Fruit fly (Drosophila melanogaster) whole organism, embryonic: ENCODE results near the gene Herc4.

Experiments
- Atf-2 ChIP-seq: fragments of 200-800 bp; sonication (Bioruptor generic); optimal IDR thresholded peaks from 2 replicates; lab custom pipeline; 2016; ENCODE audit warnings: missing biosample characterization, missing genetic modification characterization
- CG10267 ChIP-seq: fragments of 200-800 bp; sonication (Bioruptor generic); optimal IDR thresholded peaks from 2 replicates; lab custom pipeline; 2018; ENCODE audit warnings: missing biosample characterization, mild to moderate bottlenecking, missing genetic modification characterization, moderate library complexity
- CG11085 ChIP-seq: fragments of 200-800 bp; sonication (Bioruptor generic); IDR thresholded peaks from 2 replicates; pipeline ENCODE4 v1.3.6; 2022; ENCODE audit warnings: missing biosample characterization, missing genetic modification characterization
- CG11560 ChIP-seq: fragments of 200-800 bp; sonication (Bioruptor generic); IDR thresholded peaks from 3 replicates; pipeline ENCODE4 v1.3.6; 2022; ENCODE audit warnings: missing biosample characterization, missing genetic modification characterization
- CG12942 ChIP-seq: fragments of 200-800 bp; sonication (Bioruptor generic); optimal IDR thresholded peaks from 3 replicates; lab custom pipeline; 2016; ENCODE audit warnings: missing biosample characterization, missing genetic modification characterization
- CG13424 ChIP-seq: fragments of 200-800 bp; sonication (Bioruptor generic); optimal IDR thresholded peaks from 2 replicates; lab custom pipeline; 2019; ENCODE audit warnings: missing biosample characterization, mild to moderate bottlenecking, missing genetic modification characterization, moderate library complexity
- CG15269 ChIP-seq: fragments of 200-800 bp; sonication (Bioruptor generic); optimal IDR thresholded peaks from 2 replicates; lab custom pipeline; 2018; ENCODE audit warnings: missing biosample characterization, mild to moderate bottlenecking, missing genetic modification characterization, moderate library complexity
- CG16813 ChIP-seq: fragments of 200-800 bp; sonication (Bioruptor generic); IDR thresholded peaks from 3 replicates; pipeline ENCODE4 v1.3.6; 2022; ENCODE audit warnings: missing biosample characterization, missing genetic modification characterization; ENCODE audit not compliant: partially characterized antibody
- CG17361 ChIP-seq: fragments of 200-800 bp; sonication (Bioruptor generic); IDR thresholded peaks from 3 replicates; pipeline ENCODE4 v1.3.6; 2022; ENCODE audit warnings: missing biosample characterization, missing genetic modification characterization
- CG31224 ChIP-seq: fragments of 200-800 bp; sonication (Bioruptor generic); IDR thresholded peaks from 2 replicates; pipeline ENCODE4 v1.3.6; 2022; ENCODE audit warnings: missing biosample characterization, missing genetic modification characterization
- CG3163 ChIP-seq: fragments of 200-800 bp; sonication (Bioruptor generic); optimal IDR thresholded peaks from 3 replicates; lab custom pipeline; 2016; ENCODE audit warnings: missing biosample characterization, missing genetic modification characterization
- CG34422 ChIP-seq: fragments of 200-800 bp; sonication (Bioruptor generic); IDR thresholded peaks from 3 replicates; pipeline ENCODE4 v1.3.6; 2022; ENCODE audit warnings: missing biosample characterization, missing genetic modification characterization
- CG3847 ChIP-seq: fragments of 200-800 bp; sonication (Bioruptor generic); IDR thresholded peaks from 2 replicates; pipeline ENCODE4 v1.3.6; 2022; ENCODE audit warnings: missing biosample characterization, missing genetic modification characterization
- CG5245 ChIP-seq: fragments of 200-800 bp; sonication (Bioruptor generic); optimal IDR thresholded peaks from 3 replicates; lab custom pipeline; 2016; ENCODE audit warnings: missing biosample characterization, missing genetic modification characterization
- CG6689 ChIP-seq: fragments of 200-800 bp; sonication (Bioruptor generic); IDR thresholded peaks from 2 replicates; pipeline ENCODE4 v1.3.6; 2022; ENCODE audit warnings: missing biosample characterization, missing genetic modification characterization
- CG7987 ChIP-seq: fragments of 200-800 bp; sonication (Bioruptor generic); optimal IDR thresholded peaks from 2 replicates; lab custom pipeline; 2018; ENCODE audit warnings: missing biosample characterization, mild to moderate bottlenecking, missing genetic modification characterization, moderate library complexity
- CG8290 ChIP-seq, 3 experiments: fragments of 200-800 bp; sonication (Bioruptor generic); optimal IDR thresholded peaks; 2 replicates each; lab custom pipeline; 2016 to 2019; ENCODE audit warnings: missing biosample characterization in 3 of 3, missing genetic modification characterization in 3 of 3, mild to moderate bottlenecking in 2 of 3, moderate library complexity in 1 of 3
- CG9797 ChIP-seq: fragments of 200-800 bp; sonication (Bioruptor generic); optimal IDR thresholded peaks from 3 replicates; lab custom pipeline; 2018; ENCODE audit warnings: missing biosample characterization, mild to moderate bottlenecking, missing genetic modification characterization
- CG9932 ChIP-seq: fragments of 200-800 bp; sonication (Bioruptor generic); IDR thresholded peaks from 2 replicates; pipeline ENCODE4 v1.3.6; 2022; ENCODE audit warnings: missing biosample characterization, missing genetic modification characterization
- Dad ChIP-seq: fragments of 200-800 bp; sonication (Bioruptor generic); optimal IDR thresholded peaks from 3 replicates; lab custom pipeline; 2016; ENCODE audit warnings: missing biosample characterization, missing genetic modification characterization
- Fer1 ChIP-seq: fragments of 200-800 bp; sonication (Bioruptor generic); optimal IDR thresholded peaks from 2 replicates; lab custom pipeline; 2017; ENCODE audit warnings: missing biosample characterization, mild to moderate bottlenecking, missing genetic modification characterization
- GATAe ChIP-seq: fragments of 200-800 bp; sonication (Bioruptor generic); conservative IDR thresholded peaks from 2 replicates; pipeline ENCODE4 v1.3.6; 2022; ENCODE audit warnings: missing biosample characterization, missing genetic modification characterization
- HLH54F ChIP-seq: fragments of 200-800 bp; sonication (Bioruptor generic); optimal IDR thresholded peaks from 3 replicates; lab custom pipeline; 2016; ENCODE audit warnings: missing biosample characterization, missing genetic modification characterization
- MESR4 ChIP-seq: fragments of 200-800 bp; sonication (Bioruptor generic); optimal IDR thresholded peaks from 2 replicates; lab custom pipeline; 2018; ENCODE audit warnings: missing biosample characterization, mild to moderate bottlenecking, missing genetic modification characterization, moderate library complexity
- Mad ChIP-seq: fragments of 200-800 bp; sonication (Bioruptor generic); optimal IDR thresholded peaks from 2 replicates; lab custom pipeline; 2016; ENCODE audit warnings: missing biosample characterization, missing genetic modification characterization
- Myb ChIP-seq: fragments of 200-800 bp; sonication (Bioruptor generic); optimal IDR thresholded peaks from 2 replicates; lab custom pipeline; 2016; ENCODE audit warnings: missing biosample characterization, missing genetic modification characterization
- NK7.1 ChIP-seq: fragments of 200-800 bp; sonication (Bioruptor generic); optimal IDR thresholded peaks from 3 replicates; lab custom pipeline; 2016; ENCODE audit warnings: missing biosample characterization, missing genetic modification characterization
- Nf-YA ChIP-seq: fragments of 200-800 bp; sonication (Bioruptor generic); IDR thresholded peaks from 2 replicates; pipeline ENCODE4 v1.3.6; 2022; ENCODE audit warnings: missing biosample characterization, missing genetic modification characterization
- Nf-YC ChIP-seq: fragments of 200-800 bp; optimal IDR thresholded peaks from 3 replicates; lab custom pipeline; 2019; ENCODE audit warnings: missing biosample characterization, mild to moderate bottlenecking, missing genetic modification characterization, moderate library complexity
- NfI ChIP-seq: fragments of 200-800 bp; sonication (Bioruptor generic); optimal IDR thresholded peaks from 3 replicates; lab custom pipeline; 2018; ENCODE audit warnings: missing biosample characterization, mild to moderate bottlenecking, missing genetic modification characterization, moderate library complexity
- Sin3A ChIP-seq: fragments of >200 bp; optimal IDR thresholded peaks from 2 replicates; lab custom pipeline; 2018
- Xbp1 ChIP-seq: fragments of 200-800 bp; sonication (Bioruptor generic); optimal IDR thresholded peaks from 3 replicates; lab custom pipeline; 2016; ENCODE audit warnings: missing biosample characterization, mild to moderate bottlenecking, missing genetic modification characterization
- Xrp1 ChIP-seq: fragments of 200-800 bp; sonication (Bioruptor generic); IDR thresholded peaks from 2 replicates; pipeline ENCODE4 v1.3.6; 2022; ENCODE audit warnings: missing biosample characterization, missing genetic modification characterization
- abd-A ChIP-seq: fragments of 200-800 bp; sonication (Bioruptor generic); optimal IDR thresholded peaks from 3 replicates; lab custom pipeline; 2019; ENCODE audit warnings: missing biosample characterization, mild to moderate bottlenecking, missing genetic modification characterization, moderate library complexity
- corto ChIP-seq: fragments of 200-800 bp; sonication (Bioruptor generic); optimal IDR thresholded peaks from 2 replicates; lab custom pipeline; 2016; ENCODE audit warnings: missing biosample characterization, mild to moderate bottlenecking, missing genetic modification characterization, moderate library complexity
- danr ChIP-seq: fragments of 200-800 bp; sonication (Bioruptor generic); IDR thresholded peaks from 2 replicates; pipeline ENCODE4 v1.3.6; 2022; ENCODE audit warnings: missing biosample characterization, missing genetic modification characterization
- dmrt11E ChIP-seq: fragments of 200-800 bp; sonication (Bioruptor generic); optimal IDR thresholded peaks from 3 replicates; lab custom pipeline; 2018; ENCODE audit warnings: missing biosample characterization, mild to moderate bottlenecking, missing genetic modification characterization, moderate library complexity
- dpn ChIP-seq, 2 experiments: fragments of 200-800 bp; sonication (Bioruptor generic); optimal IDR thresholded peaks; 3 replicates each; lab custom pipeline; 2016; ENCODE audit warnings: missing biosample characterization in 2 of 2, missing genetic modification characterization in 2 of 2
- ftz-f1 ChIP-seq: fragments of 200-800 bp; sonication (Bioruptor generic); optimal IDR thresholded peaks from 2 replicates; lab custom pipeline; 2016; ENCODE audit warnings: missing biosample characterization, missing genetic modification characterization
- gcm2 ChIP-seq: fragments of 200-800 bp; sonication (Bioruptor generic); optimal IDR thresholded peaks from 2 replicates; lab custom pipeline; 2016; ENCODE audit warnings: missing biosample characterization, missing genetic modification characterization
- kay ChIP-seq: fragments of 200-800 bp; sonication (Bioruptor generic); optimal IDR thresholded peaks from 2 replicates; lab custom pipeline; 2016; ENCODE audit warnings: missing biosample characterization, missing genetic modification characterization
- knrl ChIP-seq: fragments of 200-800 bp; sonication (Bioruptor generic); IDR thresholded peaks from 3 replicates; pipeline ENCODE4 v1.3.6; 2022; ENCODE audit warnings: missing biosample characterization, missing genetic modification characterization; ENCODE audit not compliant: partially characterized antibody
- lov ChIP-seq, 2 experiments: fragments of 200-800 bp in 1 of 2; fragments of >200 bp in 1 of 2; sonication (Bioruptor generic) in 1 of 2; IDR thresholded peaks in 1 of 2; optimal IDR thresholded peaks in 1 of 2; 2 replicates in 1 of 2; 3 replicates in 1 of 2; pipeline versions ENCODE4 v1.3.6 to Lab custom; 2017 to 2022; ENCODE audit warnings: missing biosample characterization in 1 of 2, missing genetic modification characterization in 1 of 2
- maf-S ChIP-seq: fragments of 200-800 bp; sonication (Bioruptor generic); optimal IDR thresholded peaks from 2 replicates; lab custom pipeline; 2016; ENCODE audit warnings: missing biosample characterization, missing genetic modification characterization
- onecut ChIP-seq: fragments of 200-800 bp; sonication (Bioruptor generic); IDR thresholded peaks from 2 replicates; pipeline ENCODE4 v1.3.6; 2022; ENCODE audit warnings: missing biosample characterization, missing genetic modification characterization
- prd ChIP-seq, 3 experiments: fragments of >200 bp in 2 of 3; fragments of 200-800 bp in 1 of 3; sonication (Bioruptor generic) in 1 of 3; optimal IDR thresholded peaks in 2 of 3; IDR thresholded peaks in 1 of 3; 2 replicates in 2 of 3; 3 replicates in 1 of 3; pipeline versions ENCODE4 v1.3.6 to Lab custom; 2017 to 2022; ENCODE audit warnings: missing biosample characterization in 1 of 3, missing genetic modification characterization in 1 of 3
- tap ChIP-seq: fragments of 200-800 bp; optimal IDR thresholded peaks from 3 replicates; lab custom pipeline; 2019; ENCODE audit warnings: missing biosample characterization, mild to moderate bottlenecking, missing genetic modification characterization, moderate library complexity
- unpg ChIP-seq: fragments of 200-800 bp; sonication (Bioruptor generic); optimal IDR thresholded peaks from 3 replicates; lab custom pipeline; 2018; ENCODE audit warnings: missing biosample characterization, mild to moderate bottlenecking, missing genetic modification characterization, moderate library complexity

Herc4 gene

DNA sequence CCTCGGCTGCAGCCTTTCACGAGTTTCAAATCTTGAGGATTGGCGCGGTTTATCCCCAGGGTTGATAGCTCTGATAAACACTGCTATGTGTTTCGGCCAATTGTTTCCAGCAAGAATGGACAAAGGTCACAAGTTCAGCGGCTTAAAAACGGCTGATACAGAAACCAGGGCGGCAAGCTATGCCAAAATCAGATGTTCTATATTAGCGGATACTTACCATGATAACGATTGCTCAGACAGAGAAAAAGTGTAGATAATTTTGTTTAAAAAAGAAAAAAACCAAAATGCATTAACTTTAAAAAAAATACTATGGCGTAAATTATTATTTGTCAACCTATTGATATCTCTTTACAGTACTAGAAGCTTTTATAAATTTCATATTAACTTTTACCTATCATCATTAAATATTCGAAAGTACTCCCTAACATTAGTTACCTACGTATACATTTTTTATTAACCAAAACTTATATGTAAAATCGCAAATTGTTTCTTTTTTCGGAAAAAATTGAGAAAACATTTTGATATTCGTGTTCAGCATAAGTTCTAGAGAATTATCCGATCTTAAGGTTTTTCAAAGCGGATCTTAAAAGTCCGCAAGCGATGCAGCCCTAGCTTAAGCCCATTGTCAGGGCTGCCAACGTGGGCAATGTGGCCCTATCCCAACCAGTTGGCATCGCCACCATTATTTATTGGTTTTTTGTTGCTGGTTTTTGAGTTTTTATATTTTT is at the start of gene Herc4, which contains the start of gene sturkopf (continued):
- peak; percentile 11 for TF ChIP-seq CG5245 (GFP tag; lab: Kevin White, UChicago)
- peak; percentile 37 for TF ChIP-seq gcm2 (GFP tag; lab: Kevin White, UChicago)
- 0 out of 2 replicates have a peak, but pooled peaks have one; percentile 46 for TF ChIP-seq Xrp1 (GFP tag; lab: Robert Waterston, UW)
- peak; percentile 64 for TF ChIP-seq unpg (GFP tag; lab: Kevin White, UChicago)
- TF ChIP-seq Atf-2 (GFP tag; lab: Kevin White, UChicago): peak; percentile 83
- TF ChIP-seq lov (optimal IDR thresholded peaks at IDR 0.05; lab: Kevin White, UChicago): no peak
- no peak for TF ChIP-seq lov (GFP tag; IDR thresholded peaks at IDR 0.05; lab: Robert Waterston, UW)
- peak; percentile 87 for TF ChIP-seq onecut
- 0 out of 3 replicates have a peak, but pooled peaks have one; percentile 23 for TF ChIP-seq CG11560
- peak; percentile 36 for TF ChIP-seq tap (tag; lab: Kevin White, UChicago)
- TF ChIP-seq CG10267: peak; percentile 58
- no peak for TF ChIP-seq GATAe (GFP tag; lab: Robert Waterston, UW)
- TF ChIP-seq Dad: peak; percentile 40
- TF ChIP-seq prd (optimal IDR thresholded peaks at IDR 0.05; lab: Kevin White, UChicago): no peak
- TF ChIP-seq prd (GFP tag; IDR thresholded peaks at IDR 0.05; lab: Robert Waterston, UW): peak; percentile 62; the same call in 2 of the 3 replicates
- peak; percentile 84 for TF ChIP-seq CG8290 (GFP tag; optimal IDR thresholded peaks at IDR 0.05; lab: Kevin White, UChicago)
- peak in 1 of 2 experiments; percentile 16 for TF ChIP-seq CG8290 (tag; optimal IDR thresholded peaks at IDR 0.05; lab: Kevin White, UChicago)
- peak; percentile 73 for TF ChIP-seq maf-S (GFP tag; lab: Kevin White, UChicago)
- TF ChIP-seq abd-A: no peak
- TF ChIP-seq HLH54F (GFP tag; lab: Kevin White, UChicago): peak; percentile 81
- TF ChIP-seq CG6689 (GFP tag; lab: Robert Waterston, UW): peak; percentile 64
- peak; percentile 22 for TF ChIP-seq CG7987
- peak; percentile 5 for TF ChIP-seq Sin3A (lab: Kevin White, UChicago)
- TF ChIP-seq ftz-f1 (GFP tag; lab: Kevin White, UChicago): peak; percentile 64
- peak; percentile 94 for TF ChIP-seq CG17361 (GFP tag; lab: Robert Waterston, UW)
- peak; percentile 65 for TF ChIP-seq Mad (GFP tag; lab: Kevin White, UChicago)
- peak; percentile 62 for TF ChIP-seq dmrt11E (tag; lab: Kevin White, UChicago)
- no peak for TF ChIP-seq corto (GFP tag; lab: Kevin White, UChicago)
- TF ChIP-seq CG3163 (GFP tag; lab: Kevin White, UChicago): peak; percentile 44
- peak; percentile 77 for TF ChIP-seq CG15269 (tag; lab: Kevin White, UChicago)
- TF ChIP-seq Fer1: peak; percentile 56
- TF ChIP-seq CG12942 (GFP tag; lab: Kevin White, UChicago): peak; percentile 60
- TF ChIP-seq CG9797 (GFP tag; lab: Kevin White, UChicago): no peak
- peak; percentile 80 for TF ChIP-seq CG13424 (tag; lab: Kevin White, UChicago)
- TF ChIP-seq danr (GFP tag; lab: Robert Waterston, UW): peak; percentile 43; the same call in 1 of the 2 replicates
- no peak for TF ChIP-seq CG16813
- TF ChIP-seq MESR4 (GFP tag; lab: Kevin White, UChicago): peak; percentile 41
- TF ChIP-seq Xbp1: peak; percentile 80
- no peak for TF ChIP-seq knrl (GFP tag; lab: Robert Waterston, UW)
- peak; percentile 32 for TF ChIP-seq NK7.1 (GFP tag; lab: Kevin White, UChicago)
- TF ChIP-seq CG9932 (GFP tag; lab: Robert Waterston, UW): peak; percentile 78
- TF ChIP-seq NfI: peak; percentile 72
- TF ChIP-seq Nf-YA (GFP tag; lab: Robert Waterston, UW): no peak
- TF ChIP-seq dpn (GFP tag; optimal IDR thresholded peaks at IDR 0.05; lab: Kevin White, UChicago): peak; percentile 70 to 90
- TF ChIP-seq CG34422: peak; percentile 7; the same call in 1 of the 3 replicates
- peak; percentile 83 for TF ChIP-seq Myb (GFP tag; lab: Kevin White, UChicago)
- TF ChIP-seq kay (GFP tag; lab: Kevin White, UChicago): peak; percentile 77
- TF ChIP-seq CG3847 (GFP tag; lab: Robert Waterston, UW): peak; percentile 62
- peak; percentile 63 for TF ChIP-seq CG11085
- TF ChIP-seq Nf-YC: peak; percentile 84
- TF ChIP-seq CG31224 (GFP tag; lab: Robert Waterston, UW): no peak
